Fruit fly (Drosophila melanogaster) whole organism, embryonic: ENCODE measurements around the gene cd.

Experiments
- Atf6 ChIP-seq: fragments of 200-800 bp; sonication (Bioruptor generic); IDR thresholded peaks from 2 replicates; pipeline ENCODE4 v1.3.6; 2022; ENCODE audit warnings: missing biosample characterization, missing genetic modification characterization
- Blimp-1 ChIP-seq: fragments of 200-800 bp; sonication (Bioruptor generic); optimal IDR thresholded peaks from 3 replicates; lab custom pipeline; 2018; ENCODE audit warnings: missing biosample characterization, missing genetic modification characterization, mild to moderate bottlenecking, moderate library complexity, missing genetic modification reagents
- CG10321 ChIP-seq: fragments of 200-800 bp; sonication (Bioruptor generic); IDR thresholded peaks from 2 replicates; pipeline ENCODE4 v1.3.6; 2022; ENCODE audit warnings: missing biosample characterization, missing genetic modification characterization
- CG10565 ChIP-seq: fragments of 200-800 bp; sonication (Bioruptor generic); optimal IDR thresholded peaks from 3 replicates; lab custom pipeline; 2016; ENCODE audit warnings: missing biosample characterization, mild to moderate bottlenecking, missing genetic modification characterization
- CG12104 ChIP-seq: fragments of 200-800 bp; sonication (Bioruptor generic); optimal IDR thresholded peaks from 3 replicates; lab custom pipeline; 2016; ENCODE audit warnings: missing biosample characterization, missing genetic modification characterization
- CG12659 ChIP-seq: fragments of 200-800 bp; sonication (Bioruptor generic); optimal IDR thresholded peaks from 3 replicates; lab custom pipeline; 2017; ENCODE audit warnings: mild to moderate bottlenecking, missing biosample characterization, missing genetic modification reagents, missing genetic modification characterization
- CG12744 ChIP-seq: fragments of 200-800 bp; sonication (Bioruptor generic); optimal IDR thresholded peaks from 2 replicates; lab custom pipeline; 2016; ENCODE audit warnings: missing biosample characterization, missing genetic modification characterization
- CG15011 ChIP-seq: fragments of 200-800 bp; sonication (Bioruptor generic); optimal IDR thresholded peaks from 3 replicates; lab custom pipeline; 2018; ENCODE audit warnings: missing biosample characterization, mild to moderate bottlenecking, missing genetic modification characterization
- CG15696 ChIP-seq: fragments of 200-800 bp; sonication (Bioruptor generic); optimal IDR thresholded peaks from 2 replicates; lab custom pipeline; 2019; ENCODE audit warnings: missing biosample characterization, mild to moderate bottlenecking, missing genetic modification characterization, moderate library complexity
- CG17568 ChIP-seq: fragments of 200-800 bp; sonication (Bioruptor generic); optimal IDR thresholded peaks from 2 replicates; lab custom pipeline; 2018; ENCODE audit warnings: missing biosample characterization, mild to moderate bottlenecking, missing genetic modification characterization, moderate library complexity
- CG1832 ChIP-seq: fragments of 200-800 bp; sonication (Bioruptor generic); optimal IDR thresholded peaks from 2 replicates; lab custom pipeline; 2017; ENCODE audit warnings: missing biosample characterization, mild to moderate bottlenecking, missing genetic modification characterization, inconsistent platforms
- CG31441 ChIP-seq: fragments of 200-800 bp; sonication (Bioruptor generic); IDR thresholded peaks from 2 replicates; pipeline ENCODE4 v1.3.6; 2022; ENCODE audit warnings: missing biosample characterization, missing genetic modification characterization
- CG32767 ChIP-seq: fragments of 200-800 bp; sonication (Bioruptor generic); IDR thresholded peaks from 2 replicates; pipeline ENCODE4 v1.3.6; 2022; ENCODE audit warnings: missing biosample characterization, missing genetic modification characterization
- CG3847 ChIP-seq: fragments of 200-800 bp; sonication (Bioruptor generic); IDR thresholded peaks from 2 replicates; pipeline ENCODE4 v1.3.6; 2022; ENCODE audit warnings: missing biosample characterization, missing genetic modification characterization
- CG6765 ChIP-seq: fragments of 200-800 bp; sonication (Bioruptor generic); optimal IDR thresholded peaks from 3 replicates; lab custom pipeline; 2017; ENCODE audit warnings: missing biosample characterization, mild to moderate bottlenecking, missing genetic modification characterization
- CG9797 ChIP-seq: fragments of 200-800 bp; sonication (Bioruptor generic); optimal IDR thresholded peaks from 3 replicates; lab custom pipeline; 2018; ENCODE audit warnings: missing biosample characterization, mild to moderate bottlenecking, missing genetic modification characterization
- Camta ChIP-seq: fragments of 200-800 bp; sonication (Bioruptor generic); optimal IDR thresholded peaks from 2 replicates; lab custom pipeline; 2016; ENCODE audit warnings: missing biosample characterization, missing genetic modification characterization
- Deaf1 ChIP-seq: fragments of 200-800 bp; optimal IDR thresholded peaks from 3 replicates; lab custom pipeline; 2019; ENCODE audit warnings: missing biosample characterization, mild to moderate bottlenecking, missing genetic modification characterization, moderate library complexity
- Dref ChIP-seq: fragments of 200-800 bp; sonication (Bioruptor generic); IDR thresholded peaks from 2 replicates; pipeline ENCODE4 v1.3.6; 2022; ENCODE audit warnings: missing biosample characterization, missing genetic modification characterization
- Drgx ChIP-seq: fragments of 200-800 bp; sonication (Bioruptor generic); IDR thresholded peaks from 2 replicates; pipeline ENCODE4 v1.3.6; 2022; ENCODE audit warnings: missing biosample characterization, missing genetic modification characterization
- Ets97D ChIP-seq: fragments of 200-800 bp; sonication (Bioruptor generic); optimal IDR thresholded peaks from 3 replicates; lab custom pipeline; 2016; ENCODE audit warnings: missing biosample characterization, missing genetic modification characterization
- Fer1 ChIP-seq: fragments of 200-800 bp; sonication (Bioruptor generic); optimal IDR thresholded peaks from 2 replicates; lab custom pipeline; 2017; ENCODE audit warnings: missing biosample characterization, mild to moderate bottlenecking, missing genetic modification characterization
- HLHmδ ChIP-seq: fragments of 200-800 bp; sonication (Bioruptor generic); optimal IDR thresholded peaks from 2 replicates; lab custom pipeline; 2018; ENCODE audit warnings: missing biosample characterization, mild to moderate bottlenecking, missing genetic modification characterization, moderate library complexity
- Hr78 ChIP-seq, 2 experiments: fragments of 200-800 bp in 1 of 2; fragments of >200 bp in 1 of 2; sonication (Bioruptor generic) in 1 of 2; optimal IDR thresholded peaks; 2 replicates each; lab custom pipeline; 2017 to 2019; ENCODE audit warnings: missing biosample characterization in 2 of 2, missing genetic modification characterization in 2 of 2, mild to moderate bottlenecking in 1 of 2, moderate library complexity in 1 of 2
- MTF-1 ChIP-seq: fragments of 200-800 bp; sonication (Bioruptor generic); optimal IDR thresholded peaks from 2 replicates; lab custom pipeline; 2018; ENCODE audit warnings: missing biosample characterization, mild to moderate bottlenecking, missing genetic modification characterization, borderline replicate concordance
- NfI ChIP-seq: fragments of 200-800 bp; sonication (Bioruptor generic); optimal IDR thresholded peaks from 3 replicates; lab custom pipeline; 2018; ENCODE audit warnings: missing biosample characterization, mild to moderate bottlenecking, missing genetic modification characterization, moderate library complexity
- Six4 ChIP-seq: fragments of 200-800 bp; sonication (Bioruptor generic); optimal IDR thresholded peaks from 2 replicates; lab custom pipeline; 2016; ENCODE audit warnings: missing biosample characterization, missing genetic modification characterization
- Spps ChIP-seq: fragments of 200-800 bp; sonication (Bioruptor generic); optimal IDR thresholded peaks from 2 replicates; lab custom pipeline; 2018; ENCODE audit warnings: missing biosample characterization, mild to moderate bottlenecking, missing genetic modification characterization
- Sry-δ ChIP-seq: fragments of 200-800 bp; sonication (Bioruptor generic); optimal IDR thresholded peaks from 2 replicates; lab custom pipeline; 2016; ENCODE audit warnings: missing biosample characterization, missing genetic modification characterization
- al ChIP-seq: fragments of 200-800 bp; sonication (Bioruptor generic); IDR thresholded peaks from 2 replicates; pipeline ENCODE4 v1.3.6; 2022; ENCODE audit warnings: missing biosample characterization, missing genetic modification characterization
- amos ChIP-seq: fragments of 200-800 bp; sonication (Bioruptor generic); IDR thresholded peaks from 2 replicates; pipeline ENCODE4 v1.3.6; 2022; ENCODE audit warnings: missing biosample characterization, missing genetic modification characterization; ENCODE audit not compliant: partially characterized antibody
- bsh ChIP-seq, 2 experiments: fragments of 200-800 bp; sonication (Bioruptor generic); optimal IDR thresholded peaks; 2 replicates each; lab custom pipeline; 2017 to 2018; ENCODE audit warnings: mild to moderate bottlenecking in 2 of 2, missing biosample characterization in 2 of 2, missing genetic modification characterization in 2 of 2, moderate library complexity in 1 of 2
- chinmo ChIP-seq: fragments of 200-800 bp; sonication (Bioruptor generic); IDR thresholded peaks from 4 replicates; pipeline ENCODE4 v1.3.6; 2022; ENCODE audit warnings: missing biosample characterization, missing genetic modification characterization; ENCODE audit not compliant: partially characterized antibody
- disco-r ChIP-seq: fragments of 200-800 bp; sonication (Bioruptor generic); optimal IDR thresholded peaks from 2 replicates; lab custom pipeline; 2016; ENCODE audit warnings: missing biosample characterization, missing genetic modification characterization
- dysf ChIP-seq: fragments of 200-800 bp; sonication (Bioruptor generic); IDR thresholded peaks from 3 replicates; pipeline ENCODE4 v1.3.6; 2022; ENCODE audit warnings: missing biosample characterization, missing genetic modification characterization
- ewg ChIP-seq: fragments of 200-800 bp; sonication (Bioruptor generic); optimal IDR thresholded peaks from 3 replicates; lab custom pipeline; 2017; ENCODE audit warnings: mild to moderate bottlenecking, missing biosample characterization, missing genetic modification reagents, missing genetic modification characterization
- gcm2 ChIP-seq: fragments of 200-800 bp; sonication (Bioruptor generic); optimal IDR thresholded peaks from 2 replicates; lab custom pipeline; 2016; ENCODE audit warnings: missing biosample characterization, missing genetic modification characterization
- gfzf ChIP-seq: fragments of 200-800 bp; sonication (Bioruptor generic); optimal IDR thresholded peaks from 2 replicates; lab custom pipeline; 2016; ENCODE audit warnings: missing biosample characterization, mild to moderate bottlenecking, missing genetic modification characterization, moderate library complexity
- insv ChIP-seq, 2 experiments: fragments of 200-800 bp; sonication (Bioruptor generic); optimal IDR thresholded peaks; 3 replicates each; lab custom pipeline; 2016 to 2018; ENCODE audit warnings: missing biosample characterization in 2 of 2, missing genetic modification characterization in 2 of 2
- oc ChIP-seq: fragments of 200-800 bp; sonication (Bioruptor generic); optimal IDR thresholded peaks from 2 replicates; lab custom pipeline; 2018; ENCODE audit warnings: missing biosample characterization, mild to moderate bottlenecking, missing genetic modification characterization, moderate library complexity
- odd ChIP-seq: fragments of 200-800 bp; sonication (Bioruptor generic); optimal IDR thresholded peaks from 2 replicates; lab custom pipeline; 2017; ENCODE audit warnings: missing biosample characterization, mild to moderate bottlenecking, missing genetic modification characterization
- pfk ChIP-seq: fragments of 200-800 bp; sonication (Bioruptor generic); optimal IDR thresholded peaks from 2 replicates; lab custom pipeline; 2018; ENCODE audit warnings: missing biosample characterization, mild to moderate bottlenecking, missing genetic modification characterization, moderate library complexity
- prd ChIP-seq, 3 experiments: fragments of >200 bp in 2 of 3; fragments of 200-800 bp in 1 of 3; sonication (Bioruptor generic) in 1 of 3; optimal IDR thresholded peaks in 2 of 3; IDR thresholded peaks in 1 of 3; 2 replicates in 2 of 3; 3 replicates in 1 of 3; pipeline versions ENCODE4 v1.3.6 to Lab custom; 2017 to 2022; ENCODE audit warnings: missing biosample characterization in 1 of 3, missing genetic modification characterization in 1 of 3
- rib ChIP-seq: fragments of 200-800 bp; sonication (Bioruptor generic); IDR thresholded peaks from 2 replicates; pipeline ENCODE4 v1.3.6; 2022; ENCODE audit warnings: missing biosample characterization, missing genetic modification characterization
- schlank ChIP-seq: fragments of 200-800 bp; sonication (Bioruptor generic); optimal IDR thresholded peaks from 2 replicates; lab custom pipeline; 2018; ENCODE audit warnings: missing biosample characterization, mild to moderate bottlenecking, missing genetic modification characterization
- ttk ChIP-seq: fragments of 200-800 bp; sonication (Bioruptor generic); IDR thresholded peaks from 2 replicates; pipeline ENCODE4 v2.1.2; 2022; ENCODE audit warnings: missing biosample characterization, missing genetic modification characterization
- tx ChIP-seq: fragments of 200-800 bp; sonication (Bioruptor generic); optimal IDR thresholded peaks from 2 replicates; lab custom pipeline; 2016; ENCODE audit warnings: missing biosample characterization, missing genetic modification characterization
- unpg ChIP-seq: fragments of 200-800 bp; sonication (Bioruptor generic); optimal IDR thresholded peaks from 3 replicates; lab custom pipeline; 2018; ENCODE audit warnings: missing biosample characterization, mild to moderate bottlenecking, missing genetic modification characterization, moderate library complexity
- vfl ChIP-seq: fragments of 200-800 bp; sonication (Bioruptor generic); optimal IDR thresholded peaks from 2 replicates; lab custom pipeline; 2016; ENCODE audit warnings: missing biosample characterization, missing genetic modification characterization
- zfh2 ChIP-seq: fragments of 200-800 bp; sonication (Bioruptor generic); optimal IDR thresholded peaks from 2 replicates; lab custom pipeline; 2016; ENCODE audit warnings: missing biosample characterization, missing genetic modification characterization

Gene cd

DNA sequence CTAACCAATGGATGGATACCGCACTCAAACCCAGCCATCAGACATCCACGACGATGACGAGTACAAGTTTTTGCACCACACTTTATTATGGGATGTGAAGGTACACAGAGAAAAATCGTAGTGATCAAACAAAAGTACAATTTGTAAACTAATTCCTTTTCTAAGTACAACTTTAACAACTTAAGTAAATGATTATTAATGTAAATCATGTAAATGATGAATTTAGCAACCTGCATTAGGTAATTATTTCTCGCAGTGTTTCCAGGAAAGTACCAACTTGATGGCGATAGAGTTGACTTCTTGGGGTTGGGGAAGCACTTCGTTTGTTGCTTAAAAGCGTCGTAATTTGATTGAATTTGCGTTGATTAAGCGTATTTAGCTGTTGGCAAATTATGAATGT, 31.6 kb upstream of the cd start (continued):
- TF ChIP-seq dysf (peak; percentile 60; the same call in 2 of the 3 replicates), CG6765 (no peak), chinmo (GFP tag; lab: Robert Waterston, UW) (no peak), pfk (GFP tag; lab: Kevin White, UChicago) (no peak), CG9797 (no peak), Six4 (peak; percentile 14), CG12659 (GFP tag; lab: Kevin White, UChicago) (peak; percentile 58), insv (GFP tag; optimal IDR thresholded peaks at IDR 0.05; lab: Kevin White, UChicago) (no peak), disco-r (GFP tag; lab: Kevin White, UChicago) (no peak), Spps (no peak), CG15011 (GFP tag; lab: Kevin White, UChicago) (peak; percentile 14), Hr78 (GFP tag; optimal IDR thresholded peaks at IDR 0.05; lab: Kevin White, UChicago) (no peak), Fer1 (GFP tag; lab: Kevin White, UChicago) (peak; percentile 77), ttk (GFP tag; lab: Robert Waterston, UW) (peak; percentile 40; the same call in 1 of the 2 replicates), oc (tag; lab: Kevin White, UChicago) (peak; percentile 56), Ets97D (GFP tag; lab: Kevin White, UChicago) (no peak), gcm2 (no peak), HLHmδ (no peak), CG10321 (GFP tag; lab: Robert Waterston, UW) (0 out of 2 replicates have a peak, but pooled peaks have one; percentile 28), bsh (GFP tag; optimal IDR thresholded peaks at IDR 0.05; lab: Kevin White, UChicago) (peak; percentile 34 to 81), zfh2 (GFP tag; lab: Kevin White, UChicago) (no peak), MTF-1 (GFP tag; lab: Kevin White, UChicago) (no peak), CG3847 (GFP tag; lab: Robert Waterston, UW) (peak; percentile 77), tx (GFP tag; lab: Kevin White, UChicago) (peak; percentile 27), Deaf1 (tag; lab: Kevin White, UChicago) (peak; percentile 35), NfI (peak; percentile 61), Camta (GFP tag; lab: Kevin White, UChicago) (peak; percentile 26), CG15696 (tag; lab: Kevin White, UChicago) (no peak), Dref (GFP tag; lab: Robert Waterston, UW) (no peak), CG31441 (GFP tag; lab: Robert Waterston, UW) (peak; percentile 59), CG1832 (no peak), CG17568 (peak; percentile 50), prd (optimal IDR thresholded peaks at IDR 0.05; lab: Kevin White, UChicago) (no peak), prd (GFP tag; IDR thresholded peaks at IDR 0.05; lab: Robert Waterston, UW) (peak; percentile 73), CG12744 (peak; percentile 2), unpg (GFP tag; lab: Kevin White, UChicago) (peak; percentile 77), schlank (tag; lab: Kevin White, UChicago) (peak; percentile 15), vfl (GFP tag; lab: Kevin White, UChicago) (peak; percentile 13), rib (no peak), amos (GFP tag; lab: Robert Waterston, UW) (no peak), CG12104 (GFP tag; lab: Kevin White, UChicago) (no peak), gfzf (no peak), Sry-δ (GFP tag; lab: Kevin White, UChicago) (no peak), al (GFP tag; lab: Robert Waterston, UW) (no peak), odd (GFP tag; lab: Kevin White, UChicago) (peak; percentile 39), CG10565 (no peak), Drgx (GFP tag; lab: Robert Waterston, UW) (no peak), Atf6 (GFP tag; lab: Robert Waterston, UW) (peak; percentile 85), CG32767 (GFP tag; lab: Robert Waterston, UW) (peak; percentile 60; the same call in 1 of the 2 replicates), ewg (GFP tag; lab: Kevin White, UChicago) (peak; percentile 30), Blimp-1 (GFP tag; lab: Kevin White, UChicago) (peak; percentile 61)
